Worm (Caenorhabditis elegans) whole organism, late embryonic: ENCODE data around the gene Y39B6A.34.

Experiments used
- elt-4 ChIP-seq: sonication (generic microtip); optimal IDR thresholded peaks from 2 replicates; lab custom pipeline; 2016; ENCODE audit warnings: missing genetic modification characterization, missing compliant biosample characterization
- fkh-6 ChIP-seq: sonication (generic microtip); optimal IDR thresholded peaks from 2 replicates; lab custom pipeline; 2016; ENCODE audit warnings: missing genetic modification characterization, missing compliant biosample characterization
- nhr-11 ChIP-seq: fragments of 150-350 bp; optimal IDR thresholded peaks from 2 replicates; lab custom pipeline; 2014; ENCODE audit warnings: missing biosample characterization, missing genetic modification characterization
- ref-2 ChIP-seq: sonication (generic microtip); optimal IDR thresholded peaks from 2 replicates; lab custom pipeline; 2016; ENCODE audit warnings: missing genetic modification characterization, missing compliant biosample characterization
- sdc-2 ChIP-seq: sonication (generic microtip); optimal IDR thresholded peaks from 2 replicates; lab custom pipeline; 2016; ENCODE audit warnings: missing genotype, missing genetic modification characterization, missing compliant biosample characterization
- zip-5 ChIP-seq: sonication (generic microtip); optimal IDR thresholded peaks from 2 replicates; lab custom pipeline; 2016; ENCODE audit warnings: missing genetic modification characterization, missing compliant biosample characterization

DNA sequence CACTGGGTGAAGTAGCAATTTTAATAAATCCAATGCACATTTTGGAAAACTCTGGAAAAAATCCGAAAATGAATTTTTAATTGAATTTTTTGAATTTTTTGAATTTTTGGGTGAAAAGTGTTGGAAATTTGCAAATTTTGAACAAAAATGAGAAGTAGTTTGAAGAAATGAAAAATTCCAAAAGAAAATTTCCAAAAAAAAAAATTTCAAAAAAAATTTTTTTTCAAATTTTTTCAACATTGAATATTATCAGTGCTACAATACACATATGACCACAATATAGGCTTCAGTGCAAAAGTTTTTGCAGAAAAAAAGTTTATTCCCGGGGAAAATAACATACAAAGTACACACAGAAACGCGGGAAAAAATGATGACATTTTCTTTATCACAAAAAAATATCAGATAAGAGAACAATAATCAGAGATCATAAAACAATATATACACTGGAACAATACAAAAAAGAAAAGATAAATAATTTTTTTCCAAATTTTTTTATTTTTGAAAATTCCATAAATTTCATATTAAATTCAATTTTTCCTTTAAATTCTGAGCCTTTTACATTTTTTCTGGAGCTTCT, 43.5 kb upstream of the Y39B6A.34 start, which contains the start of gene hrg-10:
- TF ChIP-seq fkh-6 (tag; lab: Kevin White, UChicago) (no peak), zip-5 (tag; lab: Kevin White, UChicago) (no peak), ref-2 (tag; lab: Kevin White, UChicago) (no peak), elt-4 (tag; lab: Kevin White, UChicago) (no peak), nhr-11 (tag; lab: Kevin White, UChicago) (no peak), sdc-2 (tag; lab: Kevin White, UChicago) (no peak)
